Fruit fly (Drosophila melanogaster): ENCODE data around the gene Gug.

Gene Gug

dm6 chr3L:8449800-8450690, at the start of gene Gug (continued):
- TF ChIP-seq Hr51 (GFP tag; optimal IDR thresholded peaks at IDR 0.05) (no peak), luna (GFP tag; optimal IDR thresholded peaks at IDR 0.05) (no peak), da (GFP tag; optimal IDR thresholded peaks at IDR 0.05) (no peak), Atf3 (GFP tag; optimal IDR thresholded peaks at IDR 0.05) (no peak), CG30020 (tag; optimal IDR thresholded peaks at IDR 0.05) (no peak), Fer2 (tag; optimal IDR thresholded peaks at IDR 0.05) (no peak), CG17359 (tag; optimal IDR thresholded peaks at IDR 0.05) (no peak), E2f1 (GFP tag; IDR thresholded peaks at IDR 0.05) (no peak), bbx (GFP tag; IDR thresholded peaks at IDR 0.05; ENCODE audit: partially characterized antibody) (no peak), Dp (GFP tag; optimal IDR thresholded peaks at IDR 0.05) (peak; percentile 36), phol (tag; optimal IDR thresholded peaks at IDR 0.05) (peak; percentile 98), Ravus (GFP tag; IDR thresholded peaks at IDR 0.05) (no peak), Doc3 (GFP tag; IDR thresholded peaks at IDR 0.05; ENCODE audit: partially characterized antibody) (no peak), Doc2 (GFP tag; IDR thresholded peaks at IDR 0.05) (no peak), CG10366 (GFP tag; IDR thresholded peaks at IDR 0.05) (no peak), CG11247 (GFP tag; IDR thresholded peaks at IDR 0.05) (no peak), Fer3 (tag; optimal IDR thresholded peaks at IDR 0.05) (no peak), CG8924 (tag; optimal IDR thresholded peaks at IDR 0.05) (no peak), CG6254 (GFP tag; optimal IDR thresholded peaks at IDR 0.05) (no peak), insv (GFP tag; optimal IDR thresholded peaks at IDR 0.05) (no peak), CG18619 (GFP tag; optimal IDR thresholded peaks at IDR 0.05) (no peak), CG16779 (GFP tag; IDR thresholded peaks at IDR 0.05) (no peak), corto (GFP tag; optimal IDR thresholded peaks at IDR 0.05) (no peak), Hand (GFP tag; optimal IDR thresholded peaks at IDR 0.05) (peak; percentile 2), B-H1 (GFP tag; IDR thresholded peaks at IDR 0.05) (no peak), dmrt11E (tag; optimal IDR thresholded peaks at IDR 0.05) (no peak), CG7839 (tag; optimal IDR thresholded peaks at IDR 0.05) (no peak), unc-4 (GFP tag; IDR thresholded peaks at IDR 0.05; ENCODE audit: partially characterized antibody) (no peak), CG1602 (GFP tag; optimal IDR thresholded peaks at IDR 0.05) (no peak), CG15479 (GFP tag; optimal IDR thresholded peaks at IDR 0.05) (peak; percentile 84), schlank (tag; optimal IDR thresholded peaks at IDR 0.05) (no peak), HLH3B (GFP tag; IDR thresholded peaks at IDR 0.05) (0 out of 2 replicates have a peak, but pooled peaks have one; percentile 4), PHDP (tag; optimal IDR thresholded peaks at IDR 0.05) (no peak), fd96Cb (tag; optimal IDR thresholded peaks at IDR 0.05) (no peak), mirr (GFP tag; optimal IDR thresholded peaks at IDR 0.05) (no peak), Spps (tag; optimal IDR thresholded peaks at IDR 0.05) (no peak), cad (GFP tag; optimal IDR thresholded peaks at IDR 0.05) (peak; percentile 1), nerfin-1 (tag; optimal IDR thresholded peaks at IDR 0.05) (peak; percentile 31), CG32767 (GFP tag; IDR thresholded peaks at IDR 0.05) (no peak), CG32772 (GFP tag; IDR thresholded peaks at IDR 0.05) (0 out of 2 replicates have a peak, but pooled peaks have one; percentile 37), HLH54F (GFP tag; optimal IDR thresholded peaks at IDR 0.05) (no peak), CG17829 (tag; optimal IDR thresholded peaks at IDR 0.05) (no peak), Jarid2 (GFP tag; optimal IDR thresholded peaks at IDR 0.05) (peak; percentile 74), Scr (GFP tag; IDR thresholded peaks at IDR 0.05; ENCODE audit: partially characterized antibody) (no peak; the same call in 1 of the 2 replicates), CG13287 (GFP tag; IDR thresholded peaks at IDR 0.05; ENCODE audit: partially characterized antibody) (no peak; the same call in 1 of the 2 replicates), CG18764 (GFP tag; optimal IDR thresholded peaks at IDR 0.05) (no peak), ftz-f1 (GFP tag; optimal IDR thresholded peaks at IDR 0.05) (no peak), CG13424 (tag; optimal IDR thresholded peaks at IDR 0.05) (no peak)

All from whole organism, embryonic.